Fruit fly (Drosophila melanogaster): ENCODE data around the gene Shc.

Shc gene

DNA sequence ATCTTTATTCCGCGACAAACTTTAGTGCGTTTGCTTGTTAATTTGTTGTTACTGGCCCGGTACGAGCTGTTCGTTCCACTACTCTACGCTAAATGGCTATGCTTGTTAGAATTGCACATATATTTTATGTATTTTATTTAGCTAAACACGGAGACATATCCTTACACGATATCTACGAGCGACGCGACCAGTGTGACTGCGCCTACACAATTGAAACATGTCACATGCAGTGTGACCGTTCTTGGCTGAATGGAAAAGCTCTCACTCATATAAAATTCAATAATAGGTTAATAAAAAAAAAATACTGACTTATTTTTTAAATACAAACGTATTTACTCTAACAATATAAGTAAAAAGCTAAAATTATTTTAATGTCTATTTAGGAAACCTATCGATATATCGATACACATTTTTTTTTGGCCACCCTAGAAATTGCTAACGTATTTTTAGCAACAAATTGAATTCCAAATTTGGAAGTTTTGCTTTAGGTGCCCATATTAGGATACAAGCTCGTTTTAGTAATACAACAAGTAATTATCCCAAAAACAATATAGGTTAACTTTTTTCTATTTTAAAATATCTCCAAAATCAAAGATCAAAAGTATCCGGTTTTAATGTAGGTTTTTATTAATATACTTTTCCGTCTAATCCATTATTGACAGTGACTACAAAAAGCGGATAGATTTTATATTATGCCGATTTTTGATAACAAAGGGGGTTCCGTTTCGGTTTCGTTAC is 27.6 kb upstream of the Shc start, which contains the start of gene CG4080:
CG4080 (minus strand) TSS at position 215 of the 738 bp plus-strand sequence.
- peak; percentile 16 for TF ChIP-seq noc (tag; optimal IDR thresholded peaks at IDR 0.05)

dm6 chr3L:9399855-9400254 is 27.0 kb upstream of the Shc start:
- no peak for TF ChIP-seq noc (tag; optimal IDR thresholded peaks at IDR 0.05)

- no peak for TF ChIP-seq noc (tag; optimal IDR thresholded peaks at IDR 0.05)
These were observed 26.0 kb upstream of the Shc start for dm6 chr3L:9400697-9401353.

DNA sequence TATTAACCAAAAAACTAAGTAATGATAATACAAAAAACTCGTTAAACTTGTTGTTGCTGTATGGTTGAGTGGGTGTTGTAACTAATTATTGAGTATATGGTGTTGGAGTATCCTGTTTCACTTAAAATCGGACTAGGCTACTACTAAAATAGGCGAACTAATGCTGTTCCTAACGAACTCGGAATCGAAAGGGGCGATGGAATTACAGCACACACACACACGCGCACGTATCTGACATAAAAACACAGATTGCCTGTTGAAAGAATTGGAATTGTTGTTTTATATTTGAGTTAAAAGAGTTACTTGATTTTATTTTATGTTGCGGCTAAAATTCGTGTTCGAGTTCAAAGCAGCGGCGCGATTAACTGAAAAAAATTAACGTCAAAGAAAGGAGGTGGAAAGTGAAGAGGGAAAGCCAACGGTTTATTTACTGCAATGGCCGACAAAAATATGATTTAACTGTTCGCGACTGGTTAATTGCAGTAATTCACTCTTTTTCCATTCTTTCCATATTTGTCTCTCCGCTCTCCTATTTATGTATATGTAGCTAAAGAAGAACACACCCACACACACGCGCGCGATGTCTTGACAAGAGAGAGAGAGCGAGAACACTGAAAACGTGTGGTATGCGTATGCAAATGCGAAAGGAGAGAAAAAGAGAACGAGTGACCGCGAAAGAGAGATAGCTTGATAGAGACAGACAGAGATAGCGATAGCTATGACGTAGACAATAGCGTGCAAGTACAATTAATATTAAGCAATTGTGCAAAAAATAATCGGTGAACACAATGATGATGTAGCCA is 25.3 kb upstream of the Shc start:
- TF ChIP-seq noc (tag; optimal IDR thresholded peaks at IDR 0.05), result no peak

DNA sequence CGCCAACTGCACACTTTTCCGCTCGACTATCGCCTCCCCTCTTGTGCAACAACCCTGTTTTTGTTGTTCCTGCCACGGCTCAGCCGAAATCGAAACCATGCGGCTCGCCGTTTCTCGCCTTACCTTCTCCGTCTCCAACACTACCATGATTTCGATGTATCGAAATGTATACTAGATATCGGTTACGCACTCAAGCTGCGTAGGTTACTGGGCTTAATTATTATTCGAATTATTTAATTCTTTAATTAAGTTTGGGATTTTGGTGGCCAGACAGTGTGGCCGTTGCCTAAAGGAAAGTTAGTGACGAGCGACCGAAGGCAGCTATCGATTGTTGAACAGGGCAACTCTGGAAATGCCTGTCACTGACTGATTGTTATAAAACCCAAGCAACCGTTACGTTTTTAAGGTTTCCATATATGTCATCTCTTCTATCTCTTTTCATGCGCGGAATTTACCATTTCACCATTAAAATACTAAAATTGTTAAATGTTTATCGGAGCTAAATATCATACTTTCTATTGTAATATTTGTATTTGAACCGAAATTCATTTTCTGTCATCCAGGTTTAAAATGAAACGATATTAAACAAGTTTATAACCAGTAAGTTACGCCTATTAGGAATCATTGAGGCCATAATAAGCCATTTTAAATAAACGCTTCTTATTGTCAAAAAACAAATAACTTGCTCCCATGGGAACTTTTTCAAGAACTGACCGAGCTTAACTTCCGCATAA is 24.5 kb upstream of the Shc start, which contains the start of gene eIF4E1:
eIF4E1 (minus strand) TSS at position 304 of the 734 bp plus-strand sequence.
- no peak for TF ChIP-seq noc (tag; optimal IDR thresholded peaks at IDR 0.05)

DNA sequence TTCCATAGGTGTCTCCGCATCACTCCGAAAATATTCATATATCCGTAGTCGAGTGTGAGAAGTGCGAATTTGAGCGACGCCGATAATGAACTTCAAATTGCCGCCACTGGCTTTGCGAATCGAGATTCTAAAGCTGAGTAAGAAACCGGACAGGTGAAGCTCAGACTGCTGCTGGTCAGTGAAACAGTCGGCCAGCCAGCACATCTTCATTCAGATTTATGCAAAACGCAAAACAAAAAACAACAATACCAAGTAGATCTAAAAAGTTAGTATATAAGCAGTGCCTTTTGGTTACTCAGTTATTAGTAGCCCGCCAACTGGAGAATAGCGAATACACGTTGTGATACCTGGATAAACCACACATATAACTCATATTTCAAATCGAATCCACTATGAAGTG is 22.3 kb upstream of the Shc start, which contains the start of gene Cpr67B:
Cpr67B (plus strand) TSS at position 301 of the 400 bp plus-strand sequence.
- TF ChIP-seq noc (tag; optimal IDR thresholded peaks at IDR 0.05), result no peak

DNA sequence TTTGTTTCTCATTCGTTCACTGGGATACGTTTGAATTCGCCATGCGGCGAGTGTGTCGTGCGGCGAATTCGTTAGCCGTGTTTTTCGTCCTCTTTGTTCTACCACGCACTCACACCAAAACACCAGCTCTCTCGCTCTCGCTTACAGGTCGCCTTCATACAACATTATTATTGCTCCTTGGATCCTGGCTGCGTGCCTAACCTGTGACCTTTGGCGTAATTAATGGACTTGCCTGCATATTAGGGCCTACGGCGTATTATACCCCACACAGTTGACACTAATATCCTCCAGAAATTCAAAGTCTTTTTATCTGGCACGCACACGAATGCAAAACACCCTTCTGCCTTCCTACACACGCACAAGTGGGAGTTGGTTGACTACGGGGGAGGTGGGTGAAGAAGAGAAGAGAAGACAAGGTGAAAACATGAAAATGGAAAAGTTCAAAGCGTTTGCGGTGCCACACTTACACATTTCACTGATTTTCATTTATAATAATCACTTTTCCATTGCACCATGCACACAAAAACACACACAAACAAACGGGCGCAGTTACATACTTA is 16.7 kb upstream of the Shc start:
- TF ChIP-seq noc (tag; optimal IDR thresholded peaks at IDR 0.05), result no peak

- peak; percentile 82 for TF ChIP-seq noc (tag; optimal IDR thresholded peaks at IDR 0.05)
These were observed 15.9 kb upstream of the Shc start, which contains the start of the genes CG4022 and Cpsf5 for dm6 chr3L:9410754-9411423. CG4022 (minus strand) TSS chr3L:9410832. Cpsf5 (plus strand) TSS chr3L:9411038.

DNA sequence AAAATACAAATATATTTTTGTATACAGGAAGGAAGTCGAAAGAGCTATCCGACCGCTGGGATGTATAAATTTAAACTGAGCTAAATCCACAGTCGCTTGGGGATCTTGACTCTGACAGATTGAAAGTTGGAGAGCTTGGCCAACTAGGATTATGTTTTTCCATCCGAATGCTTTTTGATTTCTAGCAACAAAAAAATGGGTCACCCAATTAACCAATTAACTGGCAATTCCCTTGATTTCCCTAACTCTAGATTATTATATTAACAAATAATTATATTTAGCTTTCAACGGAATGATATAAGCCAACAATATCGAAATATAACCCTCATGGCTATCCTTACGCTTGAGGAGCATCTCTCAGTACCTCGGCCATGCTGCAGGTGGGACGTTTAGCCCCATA is 9.5 kb upstream of the Shc start, which contains the start of gene CG3982:
CG3982 (minus strand) TSS at position 101 of the 400 bp plus-strand sequence.
- no peak for TF ChIP-seq noc (tag; optimal IDR thresholded peaks at IDR 0.05)

DNA sequence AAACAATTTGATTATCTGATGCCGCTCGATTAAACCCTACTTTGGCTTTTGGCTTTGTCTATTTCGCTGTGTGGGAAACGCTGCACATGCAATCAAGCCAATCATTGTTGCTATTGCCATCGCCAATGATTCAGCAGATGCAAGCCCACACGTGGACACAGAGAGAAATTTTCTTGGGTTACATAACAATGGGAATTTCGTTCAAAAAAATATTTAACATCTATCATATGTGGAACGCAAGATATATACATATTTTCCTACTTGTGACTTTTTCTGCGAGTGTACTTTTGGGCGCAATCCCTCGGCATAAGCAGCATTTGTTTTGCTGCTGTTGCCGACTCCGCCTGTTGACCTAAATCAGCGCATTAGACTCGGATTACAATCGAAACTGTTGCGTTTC is 7.5 kb upstream of the Shc start:
- no peak for TF ChIP-seq noc (tag; optimal IDR thresholded peaks at IDR 0.05)

dm6 chr3L:9420054-9420818 is 6.6 kb upstream of the Shc start:
- TF ChIP-seq noc (tag; optimal IDR thresholded peaks at IDR 0.05), result peak; percentile 26

DNA sequence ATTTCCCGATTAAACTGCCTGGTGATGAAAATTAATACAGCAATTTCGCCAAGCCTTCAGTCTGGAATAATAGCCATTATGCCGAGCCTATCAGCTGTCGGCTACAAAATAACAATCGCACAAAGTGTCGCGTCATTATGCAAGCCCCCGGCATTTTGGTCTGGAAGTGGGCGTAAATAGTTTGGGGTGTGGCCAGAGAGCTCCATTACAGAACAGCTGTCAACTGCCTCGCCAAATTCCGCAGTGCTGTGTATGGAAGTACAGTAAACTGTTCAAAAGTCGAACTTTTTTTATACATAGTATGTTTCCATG is 6.0 kb upstream of the Shc start:
- no peak for TF ChIP-seq noc (tag; optimal IDR thresholded peaks at IDR 0.05)

- TF ChIP-seq noc (tag; optimal IDR thresholded peaks at IDR 0.05), result no peak
These were observed 5.2 kb upstream of the Shc start for dm6 chr3L:9421621-9422020.

- TF ChIP-seq noc (tag; optimal IDR thresholded peaks at IDR 0.05), result peak; percentile 15
These were observed 4.7 kb upstream of the Shc start for dm6 chr3L:9422135-9422534.

Data from whole organism, larva.